Worm (Caenorhabditis elegans) whole organism, L4/young adult: ENCODE measurements around the gene W04G3.12.

ENCODE experiments used
- W03F9.2 ChIP-seq: fragments of 150-350 bp; optimal IDR thresholded peaks from 2 replicates; lab custom pipeline; 2014; ENCODE audit warnings: missing biosample characterization, missing genetic modification characterization
- dao-5 ChIP-seq: sonication (generic microtip); optimal IDR thresholded peaks from 2 replicates; lab custom pipeline; 2016; ENCODE audit warnings: missing genotype, missing genetic modification characterization, moderate library complexity, missing compliant biosample characterization
- him-1 ChIP-seq: sonication (generic microtip); optimal IDR thresholded peaks from 2 replicates; lab custom pipeline; 2016; ENCODE audit warnings: missing genotype, missing genetic modification reagents, missing genetic modification characterization, missing compliant biosample characterization

W04G3.12 gene

DNA sequence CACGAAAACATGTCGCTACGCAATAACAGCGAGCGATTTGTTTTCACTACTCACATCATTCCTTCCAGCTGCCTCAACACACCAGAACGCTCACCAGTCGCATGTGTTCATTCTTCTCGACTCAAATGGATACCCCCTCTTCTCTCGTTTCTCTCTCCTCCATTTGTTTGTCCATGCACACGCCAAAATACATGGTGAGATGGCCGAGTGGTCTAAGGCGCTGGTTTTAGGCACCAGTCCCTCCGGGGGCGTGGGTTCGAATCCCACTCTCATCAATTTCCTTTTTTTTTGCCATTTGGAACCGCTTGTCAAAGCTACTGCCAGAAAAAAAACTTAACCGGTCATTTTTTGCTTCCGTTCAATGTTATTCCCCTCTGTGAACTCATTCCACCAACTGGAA, 18.9 kb upstream of the W04G3.12 start:
- TF ChIP-seq W03F9.2 (tag; lab: Kevin White, UChicago) (peak; percentile 30), him-1 (peak; percentile 92), dao-5 (tag; lab: Kevin White, UChicago) (peak; percentile 74)

ce11 chrX:11093985-11094593, 17.5 kb upstream of the W04G3.12 start:
- TF ChIP-seq him-1 (peak; percentile 100), dao-5 (tag; lab: Kevin White, UChicago) (peak; percentile 95), W03F9.2 (tag; lab: Kevin White, UChicago) (peak; percentile 98)

DNA sequence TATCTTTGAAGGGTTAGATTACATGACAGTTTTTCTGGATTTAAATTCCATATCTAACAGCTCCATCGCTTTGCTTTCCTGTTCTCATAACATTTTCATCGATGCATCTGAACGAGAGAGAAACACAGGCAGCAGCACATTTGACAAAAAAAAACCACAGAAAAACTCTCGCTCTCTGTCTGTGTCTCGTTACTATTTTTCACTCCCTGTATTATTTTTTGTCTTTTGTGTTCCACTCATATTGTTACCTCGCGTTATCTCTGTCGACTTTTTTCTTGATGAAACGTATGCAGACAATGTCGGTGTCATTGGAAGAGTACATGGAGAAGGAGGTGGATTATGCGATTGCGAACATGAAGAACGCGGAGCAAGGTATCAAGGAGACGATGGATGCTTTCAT, 12.4 kb upstream of the W04G3.12 start, which contains the start of gene W04G3.11:
TSS of gene W04G3.11 (plus strand) at position 244 of the 400 bp plus-strand sequence.
- TF ChIP-seq dao-5 (tag; lab: Kevin White, UChicago), result no peak
- TF ChIP-seq him-1, result no peak
- TF ChIP-seq W03F9.2 (tag; lab: Kevin White, UChicago), result no peak

DNA sequence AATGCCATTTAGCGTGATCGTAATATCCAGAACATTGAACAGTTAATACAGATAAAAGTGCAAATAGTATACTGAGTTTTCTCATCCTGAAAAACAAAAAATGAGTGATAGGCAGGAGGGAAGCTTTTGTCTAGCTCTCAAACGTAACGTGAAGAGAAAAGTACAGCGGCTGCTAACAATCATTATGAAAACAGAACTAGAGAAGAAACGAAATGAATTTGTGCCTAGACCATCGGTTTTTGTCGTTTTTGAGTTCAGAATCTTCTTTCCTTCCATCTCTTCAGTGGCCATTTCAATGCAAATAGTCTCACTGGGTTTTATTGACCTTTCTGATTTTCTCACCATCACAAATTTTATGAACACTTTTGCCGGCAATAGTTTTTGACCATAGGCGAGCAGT, 8.6 kb upstream of the W04G3.12 start, which contains the start of gene W04G3.7:
TSS of gene W04G3.7 (minus strand) at position 101 of the 400 bp plus-strand sequence.
- TF ChIP-seq W03F9.2 (tag; lab: Kevin White, UChicago) (no peak), dao-5 (tag; lab: Kevin White, UChicago) (no peak), him-1 (no peak)

- TF ChIP-seq W03F9.2 (tag; lab: Kevin White, UChicago) (no peak), dao-5 (tag; lab: Kevin White, UChicago) (no peak), him-1 (no peak)
Observed at ce11 chrX:11080170-11080728, 3.6 kb upstream of the W04G3.12 start, which contains the start of gene sulp-7. Gene sulp-7, plus strand, starts transcription at chrX:11080678.

ce11 chrX:11079667-11080066, 3.1 kb upstream of the W04G3.12 start, which contains the start of gene W04G3.13:
Gene W04G3.13, minus strand, starts transcription at chrX:11079767.
- no peak for TF ChIP-seq dao-5 (tag; lab: Kevin White, UChicago)
- no peak for TF ChIP-seq him-1
- TF ChIP-seq W03F9.2 (tag; lab: Kevin White, UChicago), result no peak

DNA sequence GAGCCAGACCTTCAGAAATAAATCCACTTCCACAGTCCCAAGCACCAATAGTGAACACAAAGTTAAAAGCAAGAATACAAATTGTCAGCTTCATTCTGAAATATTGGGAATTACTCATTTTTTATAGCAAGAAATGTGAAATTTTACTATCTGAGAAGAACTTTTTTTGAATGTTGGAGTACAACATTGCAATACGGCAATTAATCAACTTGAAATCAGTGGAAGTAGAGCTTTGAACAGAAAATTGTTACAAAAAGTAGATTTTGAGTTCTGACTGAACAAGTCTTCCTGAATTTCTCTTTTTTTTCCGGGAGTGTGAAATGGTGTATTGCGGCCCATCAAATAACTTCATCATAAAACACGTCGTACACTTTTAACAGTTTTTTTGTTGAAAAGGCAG, 1.5 kb upstream of the W04G3.12 start, which contains the start of gene W04G3.10:
TSS of gene W04G3.10 (minus strand) at position 101 of the 400 bp plus-strand sequence.
- TF ChIP-seq dao-5 (tag; lab: Kevin White, UChicago) (no peak), him-1 (no peak), W03F9.2 (tag; lab: Kevin White, UChicago) (no peak)

- TF ChIP-seq W03F9.2 (tag; lab: Kevin White, UChicago) (no peak), him-1 (no peak)
Observed at ce11 chrX:11073358-11073757, 3.2 kb downstream of the W04G3.12 start, which contains the start of gene W04G3.5. Gene W04G3.5, plus strand, starts transcription at chrX:11073658.

- TF ChIP-seq dao-5 (tag; lab: Kevin White, UChicago) (no peak), W03F9.2 (tag; lab: Kevin White, UChicago) (no peak), him-1 (no peak)
Observed at ce11 chrX:11072701-11073100, 3.9 kb downstream of the W04G3.12 start.

DNA sequence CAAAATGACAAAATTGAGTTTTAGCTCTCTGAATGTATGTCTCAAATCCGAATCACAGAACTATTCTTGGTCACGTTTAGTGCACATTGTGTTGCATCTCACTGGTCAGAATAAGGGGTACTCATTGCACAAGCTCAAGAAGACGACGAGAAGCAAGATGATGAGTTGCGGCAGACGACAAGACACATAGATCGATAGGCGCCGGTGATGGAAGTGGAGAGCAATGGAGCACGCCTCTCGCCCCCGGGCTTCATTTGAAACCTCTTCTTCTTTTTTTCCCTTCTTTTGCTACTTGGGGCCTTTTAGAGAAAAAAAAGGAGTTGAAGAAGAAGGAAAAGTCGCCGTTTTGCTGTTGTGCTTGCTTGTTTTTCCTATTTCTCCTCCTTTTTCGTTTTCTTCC, 8.3 kb downstream of the W04G3.12 start, which contains the start of gene apt-9:
TSS of gene apt-9 (plus strand) at position 194 of the 400 bp plus-strand sequence.
- TF ChIP-seq him-1 (no peak), W03F9.2 (tag; lab: Kevin White, UChicago) (no peak), dao-5 (tag; lab: Kevin White, UChicago) (no peak)

DNA sequence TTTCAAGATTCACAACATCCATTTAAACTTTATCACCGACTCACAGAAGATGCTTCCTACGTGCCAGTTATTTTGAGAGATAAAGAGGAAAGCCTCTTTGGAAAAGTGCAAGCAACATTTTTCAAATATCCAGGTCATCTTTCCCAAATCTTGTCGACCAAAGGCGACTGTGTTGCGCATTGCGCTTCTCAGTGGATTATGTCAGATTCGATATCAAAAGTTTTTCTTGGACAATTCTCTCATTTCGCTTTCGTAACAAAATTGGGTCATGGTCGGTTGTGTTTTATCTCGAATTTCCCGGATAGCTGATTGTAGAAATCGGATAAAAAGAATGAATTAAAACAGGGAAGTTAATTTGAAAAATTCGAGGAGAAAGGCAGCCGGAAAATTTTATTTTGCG, 9.3 kb downstream of the W04G3.12 start:
- TF ChIP-seq W03F9.2 (tag; lab: Kevin White, UChicago) (no peak), dao-5 (tag; lab: Kevin White, UChicago) (no peak), him-1 (no peak)

DNA sequence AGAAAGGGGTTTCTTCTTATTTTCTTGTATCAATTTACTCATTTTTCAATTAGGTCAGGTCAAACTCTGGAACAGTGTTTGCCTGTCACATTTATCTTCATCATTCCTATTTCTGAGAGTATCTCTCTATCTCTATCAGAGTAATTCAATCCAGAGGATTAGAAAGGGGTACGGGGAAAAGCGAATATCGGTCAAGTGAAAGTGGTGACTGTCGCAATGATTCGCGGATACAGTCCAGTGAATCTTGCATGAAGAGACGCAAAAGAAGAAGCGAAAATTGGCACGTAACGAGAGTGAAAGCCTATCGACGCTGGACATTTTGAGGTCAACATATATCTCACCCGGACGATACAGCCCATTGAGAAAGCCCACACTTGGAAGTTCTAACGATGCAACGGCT, 11.8 kb downstream of the W04G3.12 start, which contains the start of gene lpr-4:
TSS of gene lpr-4 (plus strand) at position 328 of the 400 bp plus-strand sequence.
- TF ChIP-seq W03F9.2 (tag; lab: Kevin White, UChicago) (no peak), dao-5 (tag; lab: Kevin White, UChicago) (no peak), him-1 (no peak)

DNA sequence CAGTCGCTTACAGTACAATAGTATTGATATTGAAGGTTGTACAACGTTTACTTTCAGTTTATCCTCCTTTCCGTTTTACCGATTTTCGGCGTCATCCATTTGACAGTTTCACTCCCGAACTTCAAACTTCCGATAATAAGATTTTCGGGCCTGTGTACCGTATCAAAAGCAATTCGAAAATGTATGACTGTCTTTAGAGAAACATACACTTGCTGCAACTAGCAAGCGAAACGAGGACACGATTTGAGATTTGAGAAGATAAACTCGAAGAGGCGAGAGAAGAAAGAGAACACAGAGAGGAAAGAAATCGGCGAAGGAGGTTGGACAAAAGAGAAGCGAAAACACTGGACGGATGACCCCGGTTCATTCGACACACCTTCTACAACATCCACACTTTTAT, 14.7 kb downstream of the W04G3.12 start, which contains the start of gene lpr-5:
TSS of gene lpr-5 (plus strand) at position 220 of the 400 bp plus-strand sequence.
- TF ChIP-seq dao-5 (tag; lab: Kevin White, UChicago) (no peak), W03F9.2 (tag; lab: Kevin White, UChicago) (no peak), him-1 (no peak)

DNA sequence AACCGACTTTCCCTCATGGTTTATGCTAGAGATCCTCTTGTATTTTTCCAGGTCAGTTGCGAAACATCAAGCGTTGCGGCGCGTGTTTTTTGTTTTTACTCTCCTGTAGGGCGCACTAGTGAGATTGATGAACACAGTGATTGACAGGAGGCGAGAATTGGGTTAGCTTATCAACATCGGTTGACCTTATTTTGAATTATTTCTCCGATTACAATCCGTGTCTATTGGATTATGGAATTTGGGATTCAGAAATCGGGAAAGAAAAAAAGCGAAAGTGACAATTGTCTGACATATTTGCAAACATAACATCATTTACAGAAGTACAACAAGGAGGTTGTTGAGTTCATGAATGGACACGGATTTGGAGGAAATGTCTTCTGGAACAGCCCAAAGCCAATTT, 15.7 kb downstream of the W04G3.12 start:
- TF ChIP-seq W03F9.2 (tag; lab: Kevin White, UChicago), result no peak
- TF ChIP-seq dao-5 (tag; lab: Kevin White, UChicago), result no peak
- TF ChIP-seq him-1, result no peak
